Worm (Caenorhabditis elegans) whole organism, early embryonic: ENCODE results near the gene W01C8.5.

ENCODE experiments used
- aly-1 ChIP-seq: sonication (generic microtip); optimal IDR thresholded peaks from 2 replicates; lab custom pipeline; 2016; ENCODE audit warnings: missing genetic modification characterization, missing compliant biosample characterization
- ets-7 ChIP-seq: sonication (generic microtip); optimal IDR thresholded peaks from 2 replicates; lab custom pipeline; 2016; ENCODE audit warnings: missing genotype, missing genetic modification characterization, missing compliant biosample characterization
- hmg-4 ChIP-seq: fragments of 200-800 bp; sonication (Bioruptor generic); optimal IDR thresholded peaks from 2 replicates; lab custom pipeline; 2018; ENCODE audit warnings: mild to moderate bottlenecking, missing genetic modification characterization, missing compliant biosample characterization

- no peak for TF ChIP-seq aly-1 (tag; lab: Kevin White, UChicago)
- TF ChIP-seq hmg-4, result no peak
- no peak for TF ChIP-seq ets-7 (tag; lab: Kevin White, UChicago)
These were observed 35.9 kb downstream of the W01C8.5 start for ce11 chrX:5661179-5661578.
